Fruit fly (Drosophila melanogaster): ENCODE data around the gene CG4613.

Gene CG4613

dm6 chr3L:14521590-14521989 is at the start of gene CG4613:
Gene CG4613 (minus strand): TSS chr3L:14521690.
- no peak for TF ChIP-seq CG6792 (GFP tag; optimal IDR thresholded peaks at IDR 0.05)
- no peak for TF ChIP-seq Hr38 (GFP tag; optimal IDR thresholded peaks at IDR 0.05)
- no peak for TF ChIP-seq Met (GFP tag; optimal IDR thresholded peaks at IDR 0.05)
- no peak for TF ChIP-seq CG10669 (GFP tag; optimal IDR thresholded peaks at IDR 0.05)
- no peak for TF ChIP-seq CG34406 (GFP tag; optimal IDR thresholded peaks at IDR 0.05)
- no peak for TF ChIP-seq Sox14 (GFP tag; optimal IDR thresholded peaks at IDR 0.05)
- no peak for TF ChIP-seq topi (GFP tag; optimal IDR thresholded peaks at IDR 0.05)
- TF ChIP-seq CG3919 (GFP tag; optimal IDR thresholded peaks at IDR 0.05), result no peak
- TF ChIP-seq CG8119 (GFP tag; IDR thresholded peaks at IDR 0.05), result no peak
- TF ChIP-seq OdsH (GFP tag; optimal IDR thresholded peaks at IDR 0.05), result no peak
- TF ChIP-seq Eip93F (GFP tag; optimal IDR thresholded peaks at IDR 0.05), result no peak

dm6 chr3L:14569620-14570537 is 48.4 kb upstream of the CG4613 start:
- no peak for TF ChIP-seq Hr4 (GFP tag; optimal IDR thresholded peaks at IDR 0.05)
- TF ChIP-seq Ets21C (GFP tag; optimal IDR thresholded peaks at IDR 0.05), result no peak
- TF ChIP-seq Smox (GFP tag; optimal IDR thresholded peaks at IDR 0.05), result no peak
- no peak for TF ChIP-seq CG34406 (GFP tag; optimal IDR thresholded peaks at IDR 0.05)
- TF ChIP-seq Lpt (GFP tag; optimal IDR thresholded peaks at IDR 0.05), result no peak
- TF ChIP-seq CG6163 (GFP tag; IDR thresholded peaks at IDR 0.05), result no peak
- TF ChIP-seq CG6276 (GFP tag; optimal IDR thresholded peaks at IDR 0.05), result no peak

dm6 chr3L:14567140-14567539 is 45.6 kb upstream of the CG4613 start, which contains the start of gene CG42758:
Gene CG42758 (plus strand): TSS chr3L:14567440.
- TF ChIP-seq svp (GFP tag) (peak; percentile 15), achi (GFP tag; optimal IDR thresholded peaks at IDR 0.05) (no peak)

- TF ChIP-seq Gug (GFP tag; IDR thresholded peaks at IDR 0.05) (no peak), topi (GFP tag; optimal IDR thresholded peaks at IDR 0.05) (no peak), CG6792 (GFP tag; optimal IDR thresholded peaks at IDR 0.05) (no peak), pdm3 (GFP tag; optimal IDR thresholded peaks at IDR 0.05) (no peak), CG8119 (GFP tag; IDR thresholded peaks at IDR 0.05) (no peak), dsx (GFP tag; optimal IDR thresholded peaks at IDR 0.05; ENCODE audit: poor library complexity, severe bottlenecking) (no peak), lz (GFP tag; optimal IDR thresholded peaks at IDR 0.05) (no peak), eg (GFP tag; IDR thresholded peaks at IDR 0.05) (no peak), CG34406 (GFP tag; optimal IDR thresholded peaks at IDR 0.05) (no peak)
Observed at dm6 chr3L:14565134-14565587, 43.7 kb upstream of the CG4613 start.

- no peak for TF ChIP-seq CG10631 (GFP tag; optimal IDR thresholded peaks at IDR 0.05)
- TF ChIP-seq fkh (GFP tag; optimal IDR thresholded peaks at IDR 0.05), result peak; percentile 73
- TF ChIP-seq vri (GFP tag; optimal IDR thresholded peaks at IDR 0.05), result peak; percentile 86
- no peak for TF ChIP-seq CG31627 (GFP tag; optimal IDR thresholded peaks at IDR 0.05)
- TF ChIP-seq CG8632 (GFP tag; optimal IDR thresholded peaks at IDR 0.05), result peak; percentile 6
- TF ChIP-seq Hr4 (GFP tag; optimal IDR thresholded peaks at IDR 0.05), result no peak
Observed at dm6 chr3L:14564404-14564803, 42.9 kb upstream of the CG4613 start.

- TF ChIP-seq pdm3 (GFP tag; optimal IDR thresholded peaks at IDR 0.05) (no peak), Hr38 (GFP tag; optimal IDR thresholded peaks at IDR 0.05) (no peak), vri (GFP tag; optimal IDR thresholded peaks at IDR 0.05) (no peak), lz (GFP tag; optimal IDR thresholded peaks at IDR 0.05) (no peak), CG31627 (GFP tag; optimal IDR thresholded peaks at IDR 0.05) (no peak), CG6163 (GFP tag; IDR thresholded peaks at IDR 0.05) (no peak)
Observed at dm6 chr3L:14563461-14563860, 42.0 kb upstream of the CG4613 start.

All from whole organism, prepupa.